Worm (Caenorhabditis elegans) whole organism, L1 larva: ENCODE data around the gene F21H7.5.

Experiments used
- ama-1 ChIP-seq: fragments of 150-350 bp; optimal IDR thresholded peaks from 2 replicates; lab custom pipeline; 2014
- fkh-10 ChIP-seq: sonication (generic microtip); optimal IDR thresholded peaks from 2 replicates; lab custom pipeline; 2017; ENCODE audit warnings: missing biosample characterization, missing genetic modification reagents, missing genetic modification characterization
- fos-1 ChIP-seq: fragments of 150-350 bp; optimal IDR thresholded peaks from 2 replicates; lab custom pipeline; 2014; ENCODE audit warnings: missing biosample characterization, missing genetic modification characterization
- jun-1 ChIP-seq: fragments of 150-350 bp; optimal IDR thresholded peaks from 2 replicates; lab custom pipeline; 2014; ENCODE audit warnings: missing biosample characterization, missing genetic modification reagents, missing genetic modification characterization
- lsy-2 ChIP-seq, 2 experiments: fragments of 150-350 bp; optimal IDR thresholded peaks; 2 replicates each; lab custom pipeline; 2014; ENCODE audit warnings: missing biosample characterization in 2 of 2, missing genetic modification characterization in 2 of 2
- mep-1 ChIP-seq: fragments of 150-350 bp; optimal IDR thresholded peaks from 2 replicates; lab custom pipeline; 2014; ENCODE audit warnings: missing biosample characterization, missing genetic modification characterization
- rnt-1 ChIP-seq: sonication (generic microtip); optimal IDR thresholded peaks from 2 replicates; lab custom pipeline; 2016; ENCODE audit warnings: mild to moderate bottlenecking, missing genetic modification characterization, moderate library complexity, missing compliant biosample characterization
- snpc-4 ChIP-seq: fragments of 150-350 bp; optimal IDR thresholded peaks from 2 replicates; lab custom pipeline; 2014; ENCODE audit warnings: missing biosample characterization, missing genetic modification characterization
- tbx-2 ChIP-seq: sonication (generic microtip); optimal IDR thresholded peaks from 2 replicates; lab custom pipeline; 2016; ENCODE audit warnings: missing genetic modification characterization, missing compliant biosample characterization

- TF ChIP-seq mep-1 (tag; lab: Kevin White, UChicago): no peak
- no peak for TF ChIP-seq jun-1 (tag; lab: Kevin White, UChicago)
- TF ChIP-seq fkh-10 (GFP tag; lab: Kevin White, UChicago): no peak
- no peak for TF ChIP-seq snpc-4 (tag; lab: Kevin White, UChicago)
- no peak for TF ChIP-seq fos-1 (tag; lab: Kevin White, UChicago)
- no peak for TF ChIP-seq rnt-1
- no peak for TF ChIP-seq ama-1 (lab: Kevin White, UChicago)
- TF ChIP-seq tbx-2 (tag; lab: Kevin White, UChicago): no peak
- no peak for TF ChIP-seq lsy-2 (tag; optimal IDR thresholded peaks at IDR 0.05; lab: Kevin White, UChicago)
Observed at ce11 chrV:16229896-16230295, 7.4 kb upstream of the F21H7.5 start, which contains the start of the genes F21H7.2 and F21H7.12.
